Worm (Caenorhabditis elegans) whole organism, L2 larva: ENCODE measurements around the gene eelo-1.

Experiments
- C34F6.9 ChIP-seq: fragments of 150-350 bp; optimal IDR thresholded peaks from 2 replicates; lab custom pipeline; 2014; ENCODE audit warnings: missing biosample characterization, missing genetic modification characterization
- egl-27 ChIP-seq: sonication (generic microtip); optimal IDR thresholded peaks from 3 replicates; lab custom pipeline; 2017; ENCODE audit warnings: missing biosample characterization, missing genetic modification reagents, missing genetic modification characterization
- elt-1 ChIP-seq: fragments of 150-350 bp; optimal IDR thresholded peaks from 2 replicates; lab custom pipeline; 2014; ENCODE audit warnings: missing biosample characterization, missing genetic modification characterization
- fos-1 ChIP-seq: fragments of 150-350 bp; optimal IDR thresholded peaks from 2 replicates; lab custom pipeline; 2014; ENCODE audit warnings: missing biosample characterization, missing genetic modification characterization
- lin-11 ChIP-seq: fragments of 150-350 bp; sonication (generic microtip); optimal IDR thresholded peaks from 2 replicates; lab custom pipeline; 2014; ENCODE audit warnings: missing biosample characterization, missing genetic modification characterization, inconsistent platforms, mixed read lengths
- lin-39 ChIP-seq: fragments of 150-350 bp; optimal IDR thresholded peaks from 2 replicates; lab custom pipeline; 2014; ENCODE audit warnings: missing biosample characterization, missing genetic modification reagents, missing genetic modification characterization
- nhr-11 ChIP-seq: fragments of 150-350 bp; optimal IDR thresholded peaks from 2 replicates; lab custom pipeline; 2014; ENCODE audit warnings: missing biosample characterization, missing genetic modification characterization
- nhr-237 ChIP-seq: fragments of 150-350 bp; optimal IDR thresholded peaks from 2 replicates; lab custom pipeline; 2014; ENCODE audit warnings: missing biosample characterization, missing genetic modification characterization
- nhr-6 ChIP-seq: fragments of 150-350 bp; optimal IDR thresholded peaks from 2 replicates; lab custom pipeline; 2014; ENCODE audit warnings: missing biosample characterization, missing genetic modification characterization
- skn-1 ChIP-seq: sonication (generic microtip); optimal IDR thresholded peaks from 2 replicates; lab custom pipeline; 2017; ENCODE audit warnings: missing biosample characterization, missing genetic modification characterization
- snpc-4 ChIP-seq: fragments of 150-350 bp; optimal IDR thresholded peaks from 2 replicates; lab custom pipeline; 2014; ENCODE audit warnings: missing biosample characterization, missing genetic modification characterization
- unc-62 ChIP-seq: fragments of 150-350 bp; optimal IDR thresholded peaks from 2 replicates; lab custom pipeline; 2014; ENCODE audit warnings: missing biosample characterization, missing genetic modification reagents, missing genetic modification characterization
- zag-1 ChIP-seq: fragments of 150-350 bp; optimal IDR thresholded peaks from 2 replicates; lab custom pipeline; 2014; ENCODE audit warnings: missing biosample characterization, missing genetic modification characterization

DNA sequence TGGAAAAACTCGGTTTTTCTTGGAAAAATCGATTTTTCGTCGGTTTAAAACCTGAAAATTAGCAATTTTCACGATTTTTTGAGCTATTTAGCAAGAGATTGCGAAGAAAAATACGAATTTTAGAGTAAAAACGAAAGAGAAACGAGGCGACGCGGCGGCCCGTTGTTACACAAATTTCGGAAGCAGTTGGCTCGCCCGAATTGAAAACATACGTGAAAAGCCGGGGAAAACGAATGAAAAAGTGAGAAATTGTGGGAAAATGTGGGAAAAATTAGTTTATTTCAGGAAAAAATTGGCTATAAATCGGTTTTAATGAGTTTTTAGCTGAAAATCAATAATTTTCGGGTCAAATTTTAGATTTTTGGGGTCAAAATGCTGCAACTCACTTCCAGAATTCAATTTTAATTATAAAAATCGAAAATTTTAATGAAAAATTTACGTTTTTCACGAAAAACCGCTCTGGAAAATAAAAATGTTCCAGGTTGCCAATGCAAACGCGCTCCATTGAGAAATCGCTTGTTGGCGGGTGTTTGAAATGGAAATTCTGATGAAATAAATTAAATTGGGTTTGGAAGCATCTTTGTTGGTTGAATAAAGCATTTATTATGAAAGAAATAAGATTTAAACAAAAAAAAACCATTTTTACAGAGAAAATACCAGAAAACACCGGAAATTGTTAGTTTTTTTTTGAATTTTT lies 25.4 kb downstream of the eelo-1 start, which contains the start of gene snf-6:
- no peak for TF ChIP-seq nhr-237 (tag; lab: Kevin White, UChicago)
- no peak for TF ChIP-seq nhr-11 (tag; lab: Kevin White, UChicago)
- TF ChIP-seq snpc-4 (tag; lab: Kevin White, UChicago) = no peak
- TF ChIP-seq zag-1 (tag; lab: Kevin White, UChicago) = no peak
- TF ChIP-seq nhr-6 (tag; lab: Kevin White, UChicago) = no peak
- TF ChIP-seq elt-1 = no peak
- TF ChIP-seq unc-62 (GFP tag; lab: Kevin White, UChicago) = no peak
- no peak for TF ChIP-seq lin-39 (tag; lab: Kevin White, UChicago)
- TF ChIP-seq egl-27 (tag; lab: Kevin White, UChicago) = no peak
- no peak for TF ChIP-seq lin-11
- TF ChIP-seq skn-1 (tag; lab: Kevin White, UChicago) = no peak
- TF ChIP-seq C34F6.9 = peak; percentile 38
- peak; percentile 12 for TF ChIP-seq fos-1
